Fruit fly (Drosophila melanogaster) whole organism, embryonic: ENCODE measurements around the gene CG15382.

Source experiments
- ATbp ChIP-seq: fragments of 200-800 bp; sonication (Bioruptor generic); optimal IDR thresholded peaks from 2 replicates; lab custom pipeline; 2017; ENCODE audit warnings: missing biosample characterization, mild to moderate bottlenecking, missing genetic modification characterization, missing genetic modification reagents
- Ada2b ChIP-seq: fragments of 200-800 bp; sonication (Bioruptor generic); IDR thresholded peaks from 2 replicates; pipeline ENCODE4 v1.3.6; 2022; ENCODE audit warnings: missing biosample characterization, missing genetic modification characterization
- Aef1 ChIP-seq: fragments of 200-800 bp; sonication (Bioruptor generic); IDR thresholded peaks from 3 replicates; pipeline ENCODE4 v1.3.6; 2022; ENCODE audit warnings: missing biosample characterization, missing genetic modification characterization
- Atf-2 ChIP-seq: fragments of 200-800 bp; sonication (Bioruptor generic); optimal IDR thresholded peaks from 2 replicates; lab custom pipeline; 2016; ENCODE audit warnings: missing biosample characterization, missing genetic modification characterization
- CG11247 ChIP-seq: fragments of 200-800 bp; sonication (Bioruptor generic); IDR thresholded peaks from 2 replicates; pipeline ENCODE4 v1.3.6; 2022; ENCODE audit warnings: missing biosample characterization, missing genetic modification characterization
- CG11695 ChIP-seq: fragments of 200-800 bp; sonication (Bioruptor generic); IDR thresholded peaks from 3 replicates; pipeline ENCODE4 v1.3.6; 2022; ENCODE audit warnings: missing biosample characterization, missing genetic modification characterization
- CG12219 ChIP-seq: fragments of 200-800 bp; sonication (Bioruptor generic); optimal IDR thresholded peaks from 3 replicates; lab custom pipeline; 2018; ENCODE audit warnings: missing biosample characterization, mild to moderate bottlenecking, missing genetic modification characterization
- CG15269 ChIP-seq: fragments of 200-800 bp; sonication (Bioruptor generic); optimal IDR thresholded peaks from 2 replicates; lab custom pipeline; 2018; ENCODE audit warnings: missing biosample characterization, mild to moderate bottlenecking, missing genetic modification characterization, moderate library complexity
- CG1529 ChIP-seq: fragments of 200-800 bp; sonication (Bioruptor generic); optimal IDR thresholded peaks from 3 replicates; lab custom pipeline; 2018; ENCODE audit warnings: missing biosample characterization, missing genetic modification characterization
- CG17802 ChIP-seq: fragments of 200-800 bp; sonication (Bioruptor generic); optimal IDR thresholded peaks from 2 replicates; lab custom pipeline; 2018; ENCODE audit warnings: missing biosample characterization, mild to moderate bottlenecking, missing genetic modification characterization, moderate library complexity
- CG2712 ChIP-seq: fragments of 200-800 bp; optimal IDR thresholded peaks from 3 replicates; lab custom pipeline; 2019; ENCODE audit warnings: missing biosample characterization, mild to moderate bottlenecking, missing genetic modification characterization, moderate library complexity
- CG31388 ChIP-seq: fragments of 200-800 bp; sonication (Bioruptor generic); optimal IDR thresholded peaks from 2 replicates; lab custom pipeline; 2016; ENCODE audit warnings: missing biosample characterization, missing genetic modification characterization
- CG32532 ChIP-seq: fragments of 200-800 bp; sonication (Bioruptor generic); IDR thresholded peaks from 2 replicates; pipeline ENCODE4 v1.3.6; 2022; ENCODE audit warnings: missing biosample characterization, missing genetic modification characterization
- CG6272 ChIP-seq: fragments of 200-800 bp; sonication (Bioruptor generic); IDR thresholded peaks from 2 replicates; pipeline ENCODE4 v1.3.6; 2022; ENCODE audit warnings: missing biosample characterization, missing genetic modification characterization
- CG6683 ChIP-seq: fragments of 200-800 bp; sonication (Bioruptor generic); optimal IDR thresholded peaks from 2 replicates; lab custom pipeline; 2017; ENCODE audit warnings: missing biosample characterization, mild to moderate bottlenecking, missing genetic modification characterization, missing genetic modification reagents
- CG6689 ChIP-seq: fragments of 200-800 bp; sonication (Bioruptor generic); IDR thresholded peaks from 2 replicates; pipeline ENCODE4 v1.3.6; 2022; ENCODE audit warnings: missing biosample characterization, missing genetic modification characterization
- CG6791 ChIP-seq: fragments of 200-800 bp; sonication (Bioruptor generic); IDR thresholded peaks from 3 replicates; pipeline ENCODE4 v1.3.6; 2022; ENCODE audit warnings: missing biosample characterization, missing genetic modification characterization; ENCODE audit not compliant: partially characterized antibody
- CG9215 ChIP-seq: fragments of 200-800 bp; sonication (Bioruptor generic); IDR thresholded peaks from 2 replicates; pipeline ENCODE4 v1.3.6; 2022; ENCODE audit warnings: missing biosample characterization, missing genetic modification characterization
- D19A ChIP-seq: fragments of 200-800 bp; optimal IDR thresholded peaks from 3 replicates; lab custom pipeline; 2019; ENCODE audit warnings: missing biosample characterization, mild to moderate bottlenecking, missing genetic modification characterization, moderate library complexity
- Doc3 ChIP-seq: fragments of 200-800 bp; sonication (Bioruptor generic); IDR thresholded peaks from 3 replicates; pipeline ENCODE4 v1.3.6; 2022; ENCODE audit warnings: missing biosample characterization, missing genetic modification characterization; ENCODE audit not compliant: partially characterized antibody
- Ets65A ChIP-seq: fragments of 200-800 bp; sonication (Bioruptor generic); peaks from one replicate; lab custom pipeline; 2016; ENCODE audit warnings: missing biosample characterization, missing genetic modification characterization
- H2.0 ChIP-seq: fragments of 200-800 bp; sonication (Bioruptor generic); IDR thresholded peaks from 2 replicates; pipeline ENCODE4 v1.3.6; 2022; ENCODE audit warnings: missing biosample characterization, missing genetic modification characterization
- HmgD ChIP-seq: fragments of 200-800 bp; sonication (Bioruptor generic); optimal IDR thresholded peaks from 3 replicates; lab custom pipeline; 2016; ENCODE audit warnings: missing biosample characterization, missing genetic modification characterization
- Hr51 ChIP-seq, 2 experiments: fragments of 200-800 bp; sonication (Bioruptor generic); optimal IDR thresholded peaks; 2 replicates in 1 of 2; 3 replicates in 1 of 2; lab custom pipeline; 2016 to 2018; ENCODE audit warnings: missing biosample characterization in 2 of 2, missing genetic modification characterization in 2 of 2, mild to moderate bottlenecking in 1 of 2, moderate library complexity in 1 of 2
- Hsf ChIP-seq: fragments of 200-800 bp; sonication (Bioruptor generic); optimal IDR thresholded peaks from 3 replicates; lab custom pipeline; 2016; ENCODE audit warnings: missing biosample characterization, missing genetic modification characterization
- Lim3 ChIP-seq: fragments of 200-800 bp; sonication (Bioruptor generic); IDR thresholded peaks from 2 replicates; pipeline ENCODE4 v1.3.6; 2022; ENCODE audit warnings: missing biosample characterization, missing genetic modification characterization
- NC2α ChIP-seq: fragments of 200-800 bp; sonication (Bioruptor generic); optimal IDR thresholded peaks from 2 replicates; lab custom pipeline; 2016; ENCODE audit warnings: missing biosample characterization, missing genetic modification characterization
- NFAT ChIP-seq: fragments of 200-800 bp; sonication (Bioruptor generic); IDR thresholded peaks from 2 replicates; pipeline ENCODE4 v1.3.6; 2022; ENCODE audit warnings: missing biosample characterization, missing genetic modification characterization
- Optix ChIP-seq: fragments of 200-800 bp; sonication (Bioruptor generic); IDR thresholded peaks from 3 replicates; pipeline ENCODE4 v1.3.6; 2022; ENCODE audit warnings: missing biosample characterization, missing genetic modification characterization
- Side ChIP-seq: fragments of 200-800 bp; sonication (Bioruptor generic); optimal IDR thresholded peaks from 2 replicates; lab custom pipeline; 2016; ENCODE audit warnings: missing biosample characterization, missing genetic modification characterization
- Sry-β ChIP-seq: fragments of 200-800 bp; sonication (Bioruptor generic); optimal IDR thresholded peaks from 2 replicates; lab custom pipeline; 2018; ENCODE audit warnings: missing biosample characterization, mild to moderate bottlenecking, missing genetic modification characterization, moderate library complexity
- YL-1 ChIP-seq: fragments of 200-800 bp; sonication (Bioruptor generic); optimal IDR thresholded peaks from 3 replicates; lab custom pipeline; 2017; ENCODE audit warnings: missing biosample characterization, mild to moderate bottlenecking, missing genetic modification characterization
- ab ChIP-seq: fragments of 200-800 bp; sonication (Bioruptor generic); optimal IDR thresholded peaks from 2 replicates; lab custom pipeline; 2016; ENCODE audit warnings: missing biosample characterization, missing genetic modification characterization
- br ChIP-seq: fragments of >200 bp; optimal IDR thresholded peaks from 2 replicates; lab custom pipeline; 2017
- cas ChIP-seq: fragments of 200-800 bp; sonication (Bioruptor generic); IDR thresholded peaks from 2 replicates; pipeline ENCODE4 v1.3.6; 2022; ENCODE audit warnings: missing biosample characterization, missing genetic modification characterization
- caup ChIP-seq: fragments of 200-800 bp; sonication (Bioruptor generic); optimal IDR thresholded peaks from 3 replicates; lab custom pipeline; 2017; ENCODE audit warnings: missing biosample characterization, mild to moderate bottlenecking, missing genetic modification characterization, moderate library complexity; ENCODE audit not compliant: severe bottlenecking
- croc ChIP-seq: fragments of 200-800 bp; sonication (Bioruptor generic); conservative IDR thresholded peaks from 3 replicates; pipeline ENCODE4 v1.3.6; 2022; ENCODE audit warnings: missing biosample characterization, missing genetic modification characterization
- exex ChIP-seq: fragments of 200-800 bp; sonication (Bioruptor generic); optimal IDR thresholded peaks from 4 replicates; lab custom pipeline; 2018; ENCODE audit warnings: missing biosample characterization, mild to moderate bottlenecking, missing genetic modification characterization, moderate library complexity
- fd64A ChIP-seq: fragments of 200-800 bp; sonication (Bioruptor generic); optimal IDR thresholded peaks from 3 replicates; lab custom pipeline; 2018; ENCODE audit warnings: missing biosample characterization, mild to moderate bottlenecking, missing genetic modification characterization
- gfzf ChIP-seq: fragments of 200-800 bp; sonication (Bioruptor generic); optimal IDR thresholded peaks from 2 replicates; lab custom pipeline; 2016; ENCODE audit warnings: missing biosample characterization, mild to moderate bottlenecking, missing genetic modification characterization, moderate library complexity
- hkb ChIP-seq, 2 experiments: fragments of 200-800 bp in 1 of 2; fragments of >200 bp in 1 of 2; sonication (Bioruptor generic) in 1 of 2; IDR thresholded peaks in 1 of 2; optimal IDR thresholded peaks in 1 of 2; 2 replicates each; pipeline versions ENCODE4 v1.3.6 to Lab custom; 2017 to 2022; ENCODE audit warnings: missing biosample characterization in 1 of 2, missing genetic modification characterization in 1 of 2
- inv ChIP-seq: fragments of 200-800 bp; sonication (Bioruptor generic); IDR thresholded peaks from 2 replicates; pipeline ENCODE4 v1.3.6; 2022; ENCODE audit warnings: missing biosample characterization, missing genetic modification characterization; ENCODE audit not compliant: partially characterized antibody
- jumu ChIP-seq: fragments of 200-800 bp; sonication (Bioruptor generic); optimal IDR thresholded peaks from 3 replicates; lab custom pipeline; 2016; ENCODE audit warnings: missing biosample characterization, missing genetic modification characterization
- mld ChIP-seq: fragments of 200-800 bp; sonication (Bioruptor generic); IDR thresholded peaks from 3 replicates; pipeline ENCODE4 v1.3.6; 2022; ENCODE audit warnings: missing biosample characterization, missing genetic modification characterization; ENCODE audit not compliant: partially characterized antibody
- pfk ChIP-seq: fragments of 200-800 bp; sonication (Bioruptor generic); optimal IDR thresholded peaks from 2 replicates; lab custom pipeline; 2018; ENCODE audit warnings: missing biosample characterization, mild to moderate bottlenecking, missing genetic modification characterization, moderate library complexity
- repo ChIP-seq: fragments of 200-800 bp; sonication (Bioruptor generic); optimal IDR thresholded peaks from 2 replicates; lab custom pipeline; 2016; ENCODE audit warnings: missing biosample characterization, missing genetic modification characterization
- sens ChIP-seq: fragments of 200-800 bp; sonication (Bioruptor generic); peaks from one replicate; lab custom pipeline; 2016; ENCODE audit warnings: missing biosample characterization, missing genetic modification characterization
- so ChIP-seq: fragments of 200-800 bp; sonication (Bioruptor generic); IDR thresholded peaks from 3 replicates; pipeline ENCODE4 v1.3.6; 2022; ENCODE audit warnings: missing biosample characterization, missing genetic modification characterization
- tio ChIP-seq: fragments of 200-800 bp; sonication (Bioruptor generic); optimal IDR thresholded peaks from 2 replicates; lab custom pipeline; 2017; ENCODE audit warnings: missing biosample characterization, missing genetic modification characterization, inconsistent platforms
- wor ChIP-seq: fragments of 200-800 bp; sonication (Bioruptor generic); IDR thresholded peaks from 2 replicates; pipeline ENCODE4 v1.3.6; 2022; ENCODE audit warnings: missing biosample characterization, missing genetic modification characterization

The CG15382 gene

DNA sequence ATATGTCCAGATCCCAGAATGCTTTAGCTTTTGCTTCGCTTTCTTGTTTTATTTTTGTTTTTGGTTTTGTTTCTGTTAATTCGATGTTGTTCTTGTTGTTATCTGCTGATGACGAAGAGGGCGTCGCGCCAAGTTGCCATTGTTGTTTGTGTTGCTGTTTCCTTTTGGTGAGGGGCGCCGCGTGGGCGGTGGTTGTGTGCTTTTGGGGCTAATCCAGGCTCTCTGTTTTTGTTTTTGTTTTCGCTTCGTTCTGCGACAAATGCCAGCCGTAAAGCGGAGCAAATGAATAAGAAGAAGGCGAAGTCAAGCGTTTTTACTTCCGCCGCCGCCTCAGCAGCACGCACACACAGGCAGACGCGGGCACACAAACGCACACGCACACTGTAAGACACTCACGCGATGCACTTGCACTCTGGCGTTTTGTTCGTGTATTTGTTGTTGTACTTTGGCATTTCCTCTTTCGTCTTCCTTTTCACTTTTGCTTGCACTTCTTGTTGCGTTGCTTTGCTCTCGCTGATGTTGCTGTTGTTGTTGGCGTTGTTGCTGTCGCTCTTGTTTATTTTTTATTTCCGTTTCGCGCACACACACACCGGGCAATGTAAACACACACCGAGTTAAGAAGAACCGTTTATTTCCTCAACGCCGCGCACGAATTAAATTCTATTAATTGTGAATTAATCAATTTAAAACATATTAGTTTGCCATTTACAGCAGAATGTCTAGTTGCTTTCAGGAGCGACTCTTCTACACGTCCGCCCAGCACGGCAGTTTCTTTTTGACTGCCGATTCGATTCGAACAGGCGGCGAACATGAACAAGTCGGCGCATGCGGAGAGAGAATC is 22.6 kb downstream of the CG15382 start, which contains the start of gene aop (continued):
- TF ChIP-seq gfzf (GFP tag; lab: Kevin White, UChicago) (no peak), NC2α (GFP tag; lab: Kevin White, UChicago) (no peak), HmgD (GFP tag; lab: Kevin White, UChicago) (no peak), caup (peak; percentile 18), hkb (optimal IDR thresholded peaks at IDR 0.05; lab: Kevin White, UChicago) (no peak), hkb (GFP tag; IDR thresholded peaks at IDR 0.05; lab: Robert Waterston, UW) (no peak), pfk (GFP tag; lab: Kevin White, UChicago) (peak; percentile 45), Ets65A (peak; percentile 91), CG11695 (GFP tag; lab: Robert Waterston, UW) (no peak), Side (GFP tag; lab: Kevin White, UChicago) (no peak), CG6791 (GFP tag; lab: Robert Waterston, UW) (no peak), tio (GFP tag; lab: Kevin White, UChicago) (no peak), CG6689 (GFP tag; lab: Robert Waterston, UW) (no peak), YL-1 (peak; percentile 14), CG9215 (GFP tag; lab: Robert Waterston, UW) (no peak), Optix (no peak), ATbp (GFP tag; lab: Kevin White, UChicago) (no peak), CG1529 (GFP tag; lab: Kevin White, UChicago) (peak; percentile 9), Hsf (GFP tag; lab: Kevin White, UChicago) (no peak), D19A (tag; lab: Kevin White, UChicago) (peak; percentile 26), CG6683 (GFP tag; lab: Kevin White, UChicago) (no peak), sens (GFP tag; lab: Kevin White, UChicago) (peak; percentile 82), Atf-2 (GFP tag; lab: Kevin White, UChicago) (no peak), Sry-β (GFP tag; lab: Kevin White, UChicago) (no peak), CG12219 (GFP tag; lab: Kevin White, UChicago) (no peak), so (peak; percentile 49; the same call in 2 of the 3 replicates), CG17802 (tag; lab: Kevin White, UChicago) (no peak), CG32532 (GFP tag; lab: Robert Waterston, UW) (no peak; the same call in 1 of the 2 replicates), CG31388 (no peak), CG11247 (GFP tag; lab: Robert Waterston, UW) (no peak; the same call in 1 of the 2 replicates), ab (GFP tag; lab: Kevin White, UChicago) (no peak), cas (GFP tag; lab: Robert Waterston, UW) (no peak), H2.0 (no peak), Doc3 (GFP tag; lab: Robert Waterston, UW) (no peak), inv (GFP tag; lab: Robert Waterston, UW) (no peak), br (lab: Kevin White, UChicago) (no peak), CG15269 (tag; lab: Kevin White, UChicago) (peak; percentile 23), Aef1 (GFP tag; lab: Robert Waterston, UW) (no peak), CG6272 (GFP tag; lab: Robert Waterston, UW) (no peak), repo (GFP tag; lab: Kevin White, UChicago) (no peak), exex (tag; lab: Kevin White, UChicago) (peak; percentile 48), Hr51 (GFP tag; optimal IDR thresholded peaks at IDR 0.05; lab: Kevin White, UChicago) (no peak), CG2712 (tag; lab: Kevin White, UChicago) (peak; percentile 47), wor (GFP tag; lab: Robert Waterston, UW) (no peak), mld (no peak), fd64A (no peak), NFAT (GFP tag; lab: Robert Waterston, UW) (peak; percentile 36; the same call in 1 of the 2 replicates), Ada2b (GFP tag; lab: Robert Waterston, UW) (no peak), Lim3 (no peak), jumu (GFP tag; lab: Kevin White, UChicago) (no peak), croc (no peak)
